Fruit fly (Drosophila melanogaster) whole organism, embryonic: Measurements from ENCODE around the gene CG10064.

ENCODE experiments used
- Abd-B ChIP-seq: fragments of 200-800 bp; sonication (Bioruptor generic); optimal IDR thresholded peaks from 2 replicates; lab custom pipeline; 2018; ENCODE audit warnings: missing biosample characterization, mild to moderate bottlenecking, missing genetic modification characterization, moderate library complexity
- Antp ChIP-seq: fragments of 200-800 bp; sonication (Bioruptor generic); optimal IDR thresholded peaks from 3 replicates; lab custom pipeline; 2016; ENCODE audit warnings: missing biosample characterization, missing genetic modification characterization
- BEAF-32 ChIP-seq: fragments of 200-800 bp; sonication (Bioruptor generic); optimal IDR thresholded peaks from 3 replicates; lab custom pipeline; 2017; ENCODE audit warnings: missing biosample characterization, missing genetic modification characterization, mild to moderate bottlenecking, moderate library complexity, missing genetic modification reagents
- CG12071 ChIP-seq: fragments of 200-800 bp; sonication (Bioruptor generic); optimal IDR thresholded peaks from 3 replicates; lab custom pipeline; 2018; ENCODE audit warnings: missing biosample characterization, mild to moderate bottlenecking, missing genetic modification characterization
- CG12391 ChIP-seq: fragments of 200-800 bp; sonication (Bioruptor generic); optimal IDR thresholded peaks from 3 replicates; lab custom pipeline; 2018; ENCODE audit warnings: missing biosample characterization, mild to moderate bottlenecking, missing genetic modification characterization, moderate library complexity
- CG12769 ChIP-seq: fragments of 200-800 bp; sonication (Bioruptor generic); optimal IDR thresholded peaks from 2 replicates; lab custom pipeline; 2019; ENCODE audit warnings: missing biosample characterization, mild to moderate bottlenecking, missing genetic modification characterization, moderate library complexity
- CG12942 ChIP-seq: fragments of 200-800 bp; sonication (Bioruptor generic); optimal IDR thresholded peaks from 3 replicates; lab custom pipeline; 2016; ENCODE audit warnings: missing biosample characterization, missing genetic modification characterization
- CG13287 ChIP-seq: fragments of 200-800 bp; sonication (Bioruptor generic); IDR thresholded peaks from 2 replicates; pipeline ENCODE4 v1.3.6; 2022; ENCODE audit warnings: missing biosample characterization, missing genetic modification characterization; ENCODE audit not compliant: partially characterized antibody
- CG13424 ChIP-seq: fragments of 200-800 bp; sonication (Bioruptor generic); optimal IDR thresholded peaks from 2 replicates; lab custom pipeline; 2019; ENCODE audit warnings: missing biosample characterization, mild to moderate bottlenecking, missing genetic modification characterization, moderate library complexity
- CG14860 ChIP-seq: fragments of 200-800 bp; sonication (Bioruptor generic); IDR thresholded peaks from 3 replicates; pipeline ENCODE4 v1.3.6; 2022; ENCODE audit warnings: missing biosample characterization, missing genetic modification characterization; ENCODE audit not compliant: partially characterized antibody
- CG1529 ChIP-seq: fragments of 200-800 bp; sonication (Bioruptor generic); optimal IDR thresholded peaks from 3 replicates; lab custom pipeline; 2018; ENCODE audit warnings: missing biosample characterization, missing genetic modification characterization
- CG15696 ChIP-seq: fragments of 200-800 bp; sonication (Bioruptor generic); optimal IDR thresholded peaks from 2 replicates; lab custom pipeline; 2019; ENCODE audit warnings: missing biosample characterization, mild to moderate bottlenecking, missing genetic modification characterization, moderate library complexity
- CG16813 ChIP-seq: fragments of 200-800 bp; sonication (Bioruptor generic); IDR thresholded peaks from 3 replicates; pipeline ENCODE4 v1.3.6; 2022; ENCODE audit warnings: missing biosample characterization, missing genetic modification characterization; ENCODE audit not compliant: partially characterized antibody
- CG18764 ChIP-seq: fragments of 200-800 bp; sonication (Bioruptor generic); optimal IDR thresholded peaks from 3 replicates; lab custom pipeline; 2016; ENCODE audit warnings: missing biosample characterization, missing genetic modification characterization
- CG32532 ChIP-seq: fragments of 200-800 bp; sonication (Bioruptor generic); IDR thresholded peaks from 2 replicates; pipeline ENCODE4 v1.3.6; 2022; ENCODE audit warnings: missing biosample characterization, missing genetic modification characterization
- CG4707 ChIP-seq: fragments of 200-800 bp; sonication (Bioruptor generic); optimal IDR thresholded peaks from 2 replicates; lab custom pipeline; 2018; ENCODE audit warnings: missing biosample characterization, mild to moderate bottlenecking, missing genetic modification characterization, moderate library complexity
- CG6854 ChIP-seq: fragments of 200-800 bp; sonication (Bioruptor generic); optimal IDR thresholded peaks from 3 replicates; lab custom pipeline; 2017; ENCODE audit warnings: missing biosample characterization, mild to moderate bottlenecking, missing genetic modification characterization
- CG8944 ChIP-seq: fragments of 200-800 bp; sonication (Bioruptor generic); optimal IDR thresholded peaks from 3 replicates; lab custom pipeline; 2016; ENCODE audit warnings: missing biosample characterization, missing genetic modification characterization
- CTCF ChIP-seq: fragments of 200-800 bp; sonication (Bioruptor generic); optimal IDR thresholded peaks from 2 replicates; lab custom pipeline; 2017; ENCODE audit warnings: missing biosample characterization, mild to moderate bottlenecking, missing genetic modification characterization, moderate library complexity
- Chrac-16 ChIP-seq: fragments of 200-800 bp; sonication (Bioruptor generic); optimal IDR thresholded peaks from 3 replicates; lab custom pipeline; 2016; ENCODE audit warnings: missing biosample characterization, missing genetic modification characterization
- D ChIP-seq, 2 experiments: fragments of 200-800 bp in 1 of 2; fragments of >200 bp in 1 of 2; sonication (Bioruptor generic) in 1 of 2; optimal IDR thresholded peaks; 2 replicates in 1 of 2; 3 replicates in 1 of 2; lab custom pipeline; 2017; ENCODE audit warnings: mild to moderate bottlenecking in 1 of 2, missing biosample characterization in 1 of 2, missing genetic modification characterization in 1 of 2, missing genetic modification reagents in 1 of 2
- Dip3 ChIP-seq: fragments of 200-800 bp; sonication (Bioruptor generic); optimal IDR thresholded peaks from 3 replicates; lab custom pipeline; 2016; ENCODE audit warnings: missing biosample characterization, missing genetic modification characterization
- E2f1 ChIP-seq: fragments of 200-800 bp; sonication (Bioruptor generic); IDR thresholded peaks from 2 replicates; pipeline ENCODE4 v1.3.6; 2022; ENCODE audit warnings: missing biosample characterization, missing genetic modification characterization
- Ets65A ChIP-seq: fragments of 200-800 bp; sonication (Bioruptor generic); peaks from one replicate; lab custom pipeline; 2016; ENCODE audit warnings: missing biosample characterization, missing genetic modification characterization
- Fer2 ChIP-seq: fragments of 200-800 bp; sonication (Bioruptor generic); optimal IDR thresholded peaks from 2 replicates; lab custom pipeline; 2018; ENCODE audit warnings: missing biosample characterization, mild to moderate bottlenecking, missing genetic modification characterization, moderate library complexity
- Gug ChIP-seq: fragments of 200-800 bp; sonication (Bioruptor generic); IDR thresholded peaks from 4 replicates; pipeline ENCODE4 v1.3.6; 2022; ENCODE audit warnings: missing biosample characterization, missing genetic modification characterization
- Hmr ChIP-seq: fragments of 200-800 bp; sonication (Bioruptor generic); optimal IDR thresholded peaks from 3 replicates; lab custom pipeline; 2017; ENCODE audit warnings: mild to moderate bottlenecking, missing biosample characterization, missing genetic modification reagents, missing genetic modification characterization
- Lhr ChIP-seq: fragments of 200-800 bp; sonication (Bioruptor generic); optimal IDR thresholded peaks from 3 replicates; lab custom pipeline; 2017; ENCODE audit warnings: mild to moderate bottlenecking, missing biosample characterization, missing genetic modification reagents, missing genetic modification characterization
- MTF-1 ChIP-seq: fragments of 200-800 bp; sonication (Bioruptor generic); optimal IDR thresholded peaks from 2 replicates; lab custom pipeline; 2018; ENCODE audit warnings: missing biosample characterization, mild to moderate bottlenecking, missing genetic modification characterization, borderline replicate concordance
- NC2β ChIP-seq: fragments of 200-800 bp; sonication (Bioruptor generic); optimal IDR thresholded peaks from 2 replicates; lab custom pipeline; 2016; ENCODE audit warnings: missing biosample characterization, missing genetic modification characterization
- Opbp ChIP-seq: fragments of 200-800 bp; sonication (Bioruptor generic); IDR thresholded peaks from 3 replicates; pipeline ENCODE4 v1.3.6; 2022; ENCODE audit warnings: missing biosample characterization, missing genetic modification characterization; ENCODE audit not compliant: partially characterized antibody
- Stat92E ChIP-seq, 3 experiments: fragments of >200 bp in 2 of 3; fragments of 200-800 bp in 1 of 3; sonication (Bioruptor generic) in 1 of 3; optimal IDR thresholded peaks; 2 replicates each; lab custom pipeline; 2017 to 2019; ENCODE audit warnings: missing biosample characterization in 3 of 3, missing genetic modification characterization in 3 of 3, mild to moderate bottlenecking in 1 of 3, moderate library complexity in 1 of 3
- ap ChIP-seq: fragments of 200-800 bp; sonication (Bioruptor generic); IDR thresholded peaks from 2 replicates; pipeline ENCODE4 v1.3.6; 2022; ENCODE audit warnings: missing biosample characterization, missing genetic modification characterization
- bowl ChIP-seq: fragments of 200-800 bp; sonication (Bioruptor generic); IDR thresholded peaks from 2 replicates; pipeline ENCODE4 v1.3.6; 2022; ENCODE audit warnings: missing biosample characterization, missing genetic modification characterization
- br ChIP-seq: fragments of >200 bp; optimal IDR thresholded peaks from 2 replicates; lab custom pipeline; 2017
- chinmo ChIP-seq: fragments of 200-800 bp; sonication (Bioruptor generic); IDR thresholded peaks from 4 replicates; pipeline ENCODE4 v1.3.6; 2022; ENCODE audit warnings: missing biosample characterization, missing genetic modification characterization; ENCODE audit not compliant: partially characterized antibody
- disco-r ChIP-seq: fragments of 200-800 bp; sonication (Bioruptor generic); optimal IDR thresholded peaks from 2 replicates; lab custom pipeline; 2016; ENCODE audit warnings: missing biosample characterization, missing genetic modification characterization
- eyg ChIP-seq: fragments of 200-800 bp; sonication (Bioruptor generic); optimal IDR thresholded peaks from 3 replicates; lab custom pipeline; 2016; ENCODE audit warnings: missing biosample characterization, missing genetic modification characterization
- fu2 ChIP-seq: fragments of 200-800 bp; sonication (Bioruptor generic); optimal IDR thresholded peaks from 2 replicates; lab custom pipeline; 2016; ENCODE audit warnings: missing biosample characterization, missing genetic modification characterization
- grn ChIP-seq: fragments of 200-800 bp; sonication (Bioruptor generic); optimal IDR thresholded peaks from 3 replicates; lab custom pipeline; 2017; ENCODE audit warnings: missing biosample characterization, missing genetic modification characterization
- ind ChIP-seq: fragments of 200-800 bp; sonication (Bioruptor generic); optimal IDR thresholded peaks from 3 replicates; lab custom pipeline; 2016; ENCODE audit warnings: missing biosample characterization, missing genetic modification characterization
- kni ChIP-seq: fragments of 200-800 bp; sonication (Bioruptor generic); optimal IDR thresholded peaks from 3 replicates; lab custom pipeline; 2017; ENCODE audit warnings: mild to moderate bottlenecking, missing biosample characterization, missing genetic modification reagents, missing genetic modification characterization
- pho ChIP-seq: fragments of 200-800 bp; sonication (Bioruptor generic); optimal IDR thresholded peaks from 2 replicates; lab custom pipeline; 2016; ENCODE audit warnings: missing biosample characterization, missing genetic modification characterization
- sd ChIP-seq: fragments of 200-800 bp; sonication (Bioruptor generic); optimal IDR thresholded peaks from 3 replicates; lab custom pipeline; 2018; ENCODE audit warnings: missing biosample characterization, mild to moderate bottlenecking, missing genetic modification characterization, moderate library complexity
- sob ChIP-seq: fragments of 200-800 bp; sonication (Bioruptor generic); IDR thresholded peaks from 2 replicates; pipeline ENCODE4 v1.3.6; 2022; ENCODE audit warnings: missing biosample characterization, missing genetic modification characterization
- sr ChIP-seq: fragments of 200-800 bp; sonication (Bioruptor generic); IDR thresholded peaks from 3 replicates; pipeline ENCODE4 v1.3.6; 2022; ENCODE audit warnings: missing biosample characterization, missing genetic modification characterization
- sug ChIP-seq: fragments of 200-800 bp; optimal IDR thresholded peaks from 2 replicates; lab custom pipeline; 2019; ENCODE audit warnings: missing biosample characterization, mild to moderate bottlenecking, missing genetic modification characterization, moderate library complexity
- yki ChIP-seq: fragments of >200 bp; optimal IDR thresholded peaks from 3 replicates; lab custom pipeline; 2018

Gene CG10064

DNA sequence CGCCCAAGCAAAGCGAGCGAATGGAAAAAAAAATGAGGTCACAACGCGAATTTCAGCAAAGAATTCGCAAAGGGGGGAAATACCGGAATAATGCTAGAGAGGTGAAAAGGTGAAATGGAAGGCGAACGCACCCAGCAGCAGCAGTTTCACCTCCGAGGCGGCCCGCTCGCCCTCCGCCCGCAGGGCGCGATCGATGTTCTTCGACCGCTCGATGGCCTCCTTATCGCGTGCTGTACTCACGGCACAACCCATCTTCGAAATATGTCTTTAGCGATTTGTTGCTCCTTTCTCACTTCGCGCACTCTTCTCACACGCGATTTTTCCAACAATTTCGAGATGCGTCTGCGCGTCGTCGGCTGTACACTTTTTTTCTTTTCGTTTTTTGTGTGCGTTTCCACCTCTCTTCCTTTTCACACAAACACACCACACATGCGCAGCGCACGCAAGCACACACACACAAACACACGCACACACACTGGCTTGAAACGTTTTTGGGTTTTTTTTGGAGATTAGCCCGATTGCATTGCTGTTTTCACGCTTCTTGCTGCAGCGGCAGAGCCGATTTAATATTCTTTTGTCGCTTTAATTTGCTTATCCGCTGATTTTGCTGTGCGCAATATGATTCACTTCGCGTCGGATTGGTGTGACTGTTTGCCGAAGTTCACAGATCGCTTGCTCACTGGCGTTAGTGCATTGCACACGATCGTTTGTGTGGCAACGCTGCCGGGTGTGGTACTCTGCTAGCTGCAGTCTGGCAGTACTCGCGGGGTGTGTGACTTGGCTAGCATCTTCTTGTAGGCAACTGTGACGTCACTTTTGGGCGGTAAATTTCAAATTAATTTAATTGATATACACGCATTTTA, 11.9 kb upstream of the CG10064 start, which contains the start of gene Galphai (continued):
- peak; percentile 36 for TF ChIP-seq sd (tag; lab: Kevin White, UChicago)
- 0 out of 2 replicates have a peak, but pooled peaks have one; percentile 9 for TF ChIP-seq E2f1 (GFP tag; lab: Robert Waterston, UW)
- TF ChIP-seq BEAF-32, result peak; percentile 67
- TF ChIP-seq CG1529, result no peak
- TF ChIP-seq CG15696 (tag; lab: Kevin White, UChicago), result no peak
- TF ChIP-seq CG14860 (GFP tag; lab: Robert Waterston, UW), result no peak
- peak; percentile 50; the same call in 2 of the 3 replicates for TF ChIP-seq CG16813 (GFP tag; lab: Robert Waterston, UW)
- peak; percentile 94 for TF ChIP-seq Ets65A (GFP tag; lab: Kevin White, UChicago)
- TF ChIP-seq Antp (GFP tag; lab: Kevin White, UChicago), result peak; percentile 33
- peak; percentile 67; the same call in 1 of the 3 replicates for TF ChIP-seq Opbp (GFP tag; lab: Robert Waterston, UW)
- TF ChIP-seq CG12071 (GFP tag; lab: Kevin White, UChicago), result no peak
- no peak for TF ChIP-seq sr (GFP tag; lab: Robert Waterston, UW)
- no peak for TF ChIP-seq CG6854 (GFP tag; lab: Kevin White, UChicago)
- TF ChIP-seq CG12942 (GFP tag; lab: Kevin White, UChicago), result peak; percentile 50
- no peak for TF ChIP-seq ap (GFP tag; lab: Robert Waterston, UW)
- peak; percentile 17 for TF ChIP-seq kni (GFP tag; lab: Kevin White, UChicago)
- TF ChIP-seq disco-r (GFP tag; lab: Kevin White, UChicago), result no peak
- peak; percentile 46 for TF ChIP-seq pho (GFP tag; lab: Kevin White, UChicago)
- TF ChIP-seq Dip3 (GFP tag; lab: Kevin White, UChicago), result peak; percentile 68
- TF ChIP-seq Chrac-16, result no peak
- TF ChIP-seq CG12769 (tag; lab: Kevin White, UChicago), result peak; percentile 60
- TF ChIP-seq Gug (GFP tag; lab: Robert Waterston, UW), result no peak
- peak; percentile 35 for TF ChIP-seq CG12391 (tag; lab: Kevin White, UChicago)
- TF ChIP-seq CG32532 (GFP tag; lab: Robert Waterston, UW), result peak; percentile 24; the same call in 1 of the 2 replicates
- no peak for TF ChIP-seq CG18764 (GFP tag; lab: Kevin White, UChicago)
- TF ChIP-seq sug (tag; lab: Kevin White, UChicago), result peak; percentile 50
- TF ChIP-seq eyg (GFP tag; lab: Kevin White, UChicago), result peak; percentile 12
- TF ChIP-seq ind (GFP tag; lab: Kevin White, UChicago), result no peak
- TF ChIP-seq CG4707 (GFP tag; lab: Kevin White, UChicago), result no peak
- peak; percentile 18 for TF ChIP-seq CG13424 (tag; lab: Kevin White, UChicago)
- TF ChIP-seq grn, result peak; percentile 49
- TF ChIP-seq fu2 (GFP tag; lab: Kevin White, UChicago), result peak; percentile 19
- peak; percentile 53 for TF ChIP-seq D (optimal IDR thresholded peaks at IDR 0.05; lab: Kevin White, UChicago)
- TF ChIP-seq D (GFP tag; optimal IDR thresholded peaks at IDR 0.05; lab: Kevin White, UChicago), result no peak
- no peak for TF ChIP-seq CG8944 (GFP tag; lab: Kevin White, UChicago)
- TF ChIP-seq Fer2, result no peak
- no peak for TF ChIP-seq bowl (GFP tag; lab: Robert Waterston, UW)
- no peak for TF ChIP-seq br
- TF ChIP-seq MTF-1 (GFP tag; lab: Kevin White, UChicago), result no peak
- peak; percentile 72 for TF ChIP-seq CG13287
- TF ChIP-seq Abd-B (GFP tag; lab: Kevin White, UChicago), result peak; percentile 58
- TF ChIP-seq NC2β, result peak; percentile 16
- TF ChIP-seq yki (lab: Kevin White, UChicago), result peak; percentile 42
- TF ChIP-seq sob (GFP tag; lab: Robert Waterston, UW), result 0 out of 2 replicates have a peak, but pooled peaks have one; percentile 47
- peak; percentile 100 for TF ChIP-seq Lhr (GFP tag; lab: Kevin White, UChicago)
- TF ChIP-seq Stat92E (GFP tag; optimal IDR thresholded peaks at IDR 0.05; lab: Kevin White, UChicago), result peak in 1 of 3 experiments; percentile 81
- TF ChIP-seq chinmo (GFP tag; lab: Robert Waterston, UW), result peak; percentile 70; the same call in 2 of the 4 replicates
- TF ChIP-seq Hmr, result peak; percentile 95
- peak; percentile 65 for TF ChIP-seq CTCF (GFP tag; lab: Kevin White, UChicago)
